Worm (Caenorhabditis elegans): ENCODE results near the gene ehs-1.

ehs-1 gene

ce11 chrII:5820282-5820762 is at the start of gene ehs-1:
TSS of gene ehs-1 (plus strand) at chrII:5820712.
- TF ChIP-seq flt-1 (GFP tag; IDR thresholded peaks at IDR 0.05) (no peak), ceh-13 (GFP tag; optimal IDR thresholded peaks at IDR 0.05) (no peak)

- peak; percentile 89 for TF ChIP-seq ceh-36 (tag; optimal IDR thresholded peaks at IDR 0.05)
- no peak for TF ChIP-seq ama-1 (optimal IDR thresholded peaks at IDR 0.05)
- TF ChIP-seq tbx-37 (GFP tag; conservative IDR thresholded peaks at IDR 0.05), result peak; percentile 64
- peak; percentile 78 for TF ChIP-seq pes-1 (GFP tag; IDR thresholded peaks at IDR 0.05)
- no peak for TF ChIP-seq tra-4 (tag; optimal IDR thresholded peaks at IDR 0.05)
- peak; percentile 59 for TF ChIP-seq hnd-1 (tag; optimal IDR thresholded peaks at IDR 0.05)
- no peak for TF ChIP-seq aly-1 (tag; optimal IDR thresholded peaks at IDR 0.05)
- TF ChIP-seq sea-1 (GFP tag; conservative IDR thresholded peaks at IDR 0.05), result no peak
- TF ChIP-seq hmg-4 (GFP tag; optimal IDR thresholded peaks at IDR 0.05), result peak; percentile 62
- TF ChIP-seq B0310.2 (tag; optimal IDR thresholded peaks at IDR 0.05), result peak; percentile 47
- peak; percentile 78 for TF ChIP-seq tbx-11 (GFP tag; IDR thresholded peaks at IDR 0.05)
- peak; percentile 38 for TF ChIP-seq ceh-13 (GFP tag; optimal IDR thresholded peaks at IDR 0.05)
- no peak for TF ChIP-seq ets-7 (tag; optimal IDR thresholded peaks at IDR 0.05)
- TF ChIP-seq F13C5.2 (tag; optimal IDR thresholded peaks at IDR 0.05), result peak; percentile 66
- TF ChIP-seq hmbx-1 (tag; optimal IDR thresholded peaks at IDR 0.05), result no peak
- TF ChIP-seq flt-1 (GFP tag; IDR thresholded peaks at IDR 0.05), result peak; percentile 56; the same call in 1 of the 2 replicates
- TF ChIP-seq scrt-1 (GFP tag; IDR thresholded peaks at IDR 0.05), result peak; percentile 75
Observed at ce11 chrII:5772547-5773142, 47.9 kb upstream of the ehs-1 start.

DNA sequence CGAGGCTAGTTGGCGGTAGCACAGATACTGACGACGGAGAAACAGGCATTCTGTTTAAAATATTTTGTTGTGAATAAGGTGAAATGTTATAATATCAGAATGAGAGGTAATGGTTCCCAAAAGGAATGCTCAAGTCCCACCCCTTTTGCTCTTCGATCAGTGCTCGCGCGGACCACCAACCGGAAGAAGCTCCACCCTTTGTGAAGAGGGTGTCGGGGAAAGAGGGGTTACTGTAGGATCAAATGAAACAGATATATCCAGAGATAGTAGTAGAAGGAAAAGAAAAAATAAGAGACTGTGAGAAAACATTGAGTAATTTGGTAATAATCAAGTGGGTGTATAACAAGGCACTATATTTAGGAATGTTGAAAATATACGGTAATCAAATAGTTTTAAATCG is 46.4 kb upstream of the ehs-1 start, which contains the start of the genes dmd-5 and F10C1.1:
TSS of gene dmd-5 (minus strand) at position 101 of the 400 bp plus-strand sequence.
TSS of gene F10C1.1 (plus strand) at position 110 of the 400 bp plus-strand sequence.
- TF ChIP-seq ets-7 (tag; optimal IDR thresholded peaks at IDR 0.05), result no peak
- TF ChIP-seq B0310.2 (tag; optimal IDR thresholded peaks at IDR 0.05), result no peak
- no peak for TF ChIP-seq scrt-1 (GFP tag; IDR thresholded peaks at IDR 0.05)
- TF ChIP-seq tra-4 (tag; optimal IDR thresholded peaks at IDR 0.05), result no peak
- TF ChIP-seq ceh-36 (tag; optimal IDR thresholded peaks at IDR 0.05), result no peak
- TF ChIP-seq hnd-1 (tag; optimal IDR thresholded peaks at IDR 0.05), result no peak
- TF ChIP-seq hmbx-1 (tag; optimal IDR thresholded peaks at IDR 0.05), result no peak
- TF ChIP-seq aly-1 (tag; optimal IDR thresholded peaks at IDR 0.05), result no peak

DNA sequence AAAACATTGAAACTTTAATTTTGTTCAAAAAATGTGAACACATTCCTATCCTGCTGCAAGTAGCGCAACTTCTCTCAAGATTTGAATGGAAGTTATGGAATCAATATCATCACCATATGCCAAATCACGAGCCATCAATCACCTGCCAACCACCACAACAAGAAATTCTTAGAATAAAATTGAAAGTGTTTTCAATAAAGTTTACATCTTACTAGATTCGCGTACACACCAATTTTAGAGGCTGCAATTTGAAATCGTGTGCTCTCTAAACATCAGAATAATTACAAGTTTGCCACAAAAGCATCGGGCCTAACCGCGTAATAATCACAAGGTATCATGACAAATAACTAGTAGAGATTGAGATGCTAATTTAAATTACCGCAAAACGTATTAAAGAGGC is 45.6 kb upstream of the ehs-1 start:
- TF ChIP-seq tra-4 (tag; optimal IDR thresholded peaks at IDR 0.05) (no peak), F13C5.2 (tag; optimal IDR thresholded peaks at IDR 0.05) (no peak), ama-1 (optimal IDR thresholded peaks at IDR 0.05) (no peak), scrt-1 (GFP tag; IDR thresholded peaks at IDR 0.05) (no peak), aly-1 (tag; optimal IDR thresholded peaks at IDR 0.05) (no peak), pes-1 (GFP tag; IDR thresholded peaks at IDR 0.05) (no peak), tbx-11 (GFP tag; IDR thresholded peaks at IDR 0.05) (no peak), hmbx-1 (tag; optimal IDR thresholded peaks at IDR 0.05) (no peak), flt-1 (GFP tag; IDR thresholded peaks at IDR 0.05) (no peak), tbx-37 (GFP tag; conservative IDR thresholded peaks at IDR 0.05) (no peak), ceh-13 (GFP tag; optimal IDR thresholded peaks at IDR 0.05) (no peak), ceh-36 (tag; optimal IDR thresholded peaks at IDR 0.05) (no peak), hnd-1 (tag; optimal IDR thresholded peaks at IDR 0.05) (no peak), hmg-4 (GFP tag; optimal IDR thresholded peaks at IDR 0.05) (no peak), sea-1 (GFP tag; conservative IDR thresholded peaks at IDR 0.05) (no peak), B0310.2 (tag; optimal IDR thresholded peaks at IDR 0.05) (no peak), ets-7 (tag; optimal IDR thresholded peaks at IDR 0.05) (no peak)

- TF ChIP-seq tra-4 (tag; optimal IDR thresholded peaks at IDR 0.05) (no peak), B0310.2 (tag; optimal IDR thresholded peaks at IDR 0.05) (no peak), ceh-13 (GFP tag; optimal IDR thresholded peaks at IDR 0.05) (no peak), ama-1 (optimal IDR thresholded peaks at IDR 0.05) (no peak), tbx-37 (GFP tag; conservative IDR thresholded peaks at IDR 0.05) (no peak), scrt-1 (GFP tag; IDR thresholded peaks at IDR 0.05) (no peak), ets-7 (tag; optimal IDR thresholded peaks at IDR 0.05) (no peak), flt-1 (GFP tag; IDR thresholded peaks at IDR 0.05) (no peak), F13C5.2 (tag; optimal IDR thresholded peaks at IDR 0.05) (no peak), hmg-4 (GFP tag; optimal IDR thresholded peaks at IDR 0.05) (no peak)
Observed at ce11 chrII:5777372-5777771, 43.1 kb upstream of the ehs-1 start.

ce11 chrII:5779866-5780265 is 40.6 kb upstream of the ehs-1 start:
- TF ChIP-seq scrt-1 (GFP tag; IDR thresholded peaks at IDR 0.05) (no peak), flt-1 (GFP tag; IDR thresholded peaks at IDR 0.05) (no peak), B0310.2 (tag; optimal IDR thresholded peaks at IDR 0.05) (no peak), F13C5.2 (tag; optimal IDR thresholded peaks at IDR 0.05) (peak; percentile 18)

DNA sequence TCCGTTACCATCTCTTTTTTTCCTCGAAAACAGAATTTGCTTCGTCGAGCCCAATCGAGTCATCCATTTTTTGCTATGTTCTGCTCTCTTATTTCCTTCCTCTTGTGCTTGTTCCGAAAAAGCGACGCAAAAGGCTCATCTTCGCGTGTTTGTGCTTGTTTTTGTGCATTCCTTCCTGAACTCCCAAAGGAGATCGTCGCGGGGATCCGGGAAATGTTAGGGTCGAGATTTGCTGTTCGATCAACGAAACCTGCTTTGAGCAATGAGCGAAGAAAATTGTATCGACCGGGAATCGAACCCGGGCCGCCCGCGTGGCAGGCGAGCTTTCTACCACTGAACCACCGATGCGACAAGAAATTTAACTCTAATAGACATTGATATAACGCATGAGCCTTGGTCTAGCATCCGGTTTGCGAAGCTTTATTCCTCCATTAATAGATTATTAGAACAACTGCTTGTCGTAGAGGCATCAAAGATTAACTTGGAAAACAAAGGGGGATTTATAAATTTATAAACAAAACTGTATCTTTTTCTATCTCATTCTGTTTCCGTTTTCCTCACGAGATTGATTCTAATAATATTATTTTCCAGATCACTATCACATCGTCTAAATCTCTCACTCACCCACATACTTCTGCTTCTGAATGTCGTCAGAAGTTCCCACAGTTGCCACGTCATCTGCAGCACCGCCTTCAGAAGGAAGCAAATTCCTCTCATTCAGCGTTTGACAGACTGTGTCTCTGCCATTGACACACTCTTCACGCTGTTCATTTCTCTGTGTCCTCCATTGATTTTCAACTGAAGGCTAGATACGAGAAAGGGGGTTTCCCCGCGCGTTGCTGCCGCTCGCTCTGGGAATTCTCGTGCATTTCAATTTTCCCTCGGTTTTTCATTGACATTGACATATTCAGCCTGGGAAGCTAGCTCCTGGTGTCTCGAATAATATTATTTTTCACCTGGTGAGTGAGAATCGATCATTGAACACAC is 38.3 kb upstream of the ehs-1 start, which contains the start of gene K05F1.6:
TSS of gene K05F1.6 (plus strand) at position 586 of the 987 bp plus-strand sequence.
- TF ChIP-seq ama-1 (optimal IDR thresholded peaks at IDR 0.05) (no peak), ceh-36 (tag; optimal IDR thresholded peaks at IDR 0.05) (peak; percentile 58), sea-1 (GFP tag; conservative IDR thresholded peaks at IDR 0.05) (peak; percentile 59; the same call in 1 of the 2 replicates), scrt-1 (GFP tag; IDR thresholded peaks at IDR 0.05) (peak; percentile 68), hnd-1 (tag; optimal IDR thresholded peaks at IDR 0.05) (peak; percentile 38), F13C5.2 (tag; optimal IDR thresholded peaks at IDR 0.05) (peak; percentile 3), hmg-4 (GFP tag; optimal IDR thresholded peaks at IDR 0.05) (peak; percentile 88), tbx-11 (GFP tag; IDR thresholded peaks at IDR 0.05) (peak; percentile 71), flt-1 (GFP tag; IDR thresholded peaks at IDR 0.05) (peak; percentile 9; the same call in 1 of the 2 replicates), tra-4 (tag; optimal IDR thresholded peaks at IDR 0.05) (no peak), aly-1 (tag; optimal IDR thresholded peaks at IDR 0.05) (peak; percentile 92), tbx-37 (GFP tag; conservative IDR thresholded peaks at IDR 0.05) (peak; percentile 17; the same call in 1 of the 2 replicates), B0310.2 (tag; optimal IDR thresholded peaks at IDR 0.05) (peak; percentile 77), pes-1 (GFP tag; IDR thresholded peaks at IDR 0.05) (peak; percentile 79), ets-7 (tag; optimal IDR thresholded peaks at IDR 0.05) (peak; percentile 58), hmbx-1 (tag; optimal IDR thresholded peaks at IDR 0.05) (peak; percentile 4), ceh-13 (GFP tag; optimal IDR thresholded peaks at IDR 0.05) (peak; percentile 42)

All from whole organism, early embryonic.